Worm (Caenorhabditis elegans) whole organism, L4 larva: ENCODE data around the gene his-60.

Source experiments
- D1046.2 ChIP-seq: fragments of 200-800 bp; sonication (Bioruptor generic); IDR thresholded peaks from 2 replicates; pipeline ENCODE4 v1.3.6; 2022; ENCODE audit warnings: missing genetic modification characterization, missing compliant biosample characterization
- F26F4.8 ChIP-seq: fragments of 200-800 bp; sonication (Bioruptor generic); conservative IDR thresholded peaks from 2 replicates; pipeline ENCODE4 v1.3.6; 2022; ENCODE audit warnings: missing genetic modification characterization, missing compliant biosample characterization
- F44E2.7 ChIP-seq: fragments of 200-800 bp; sonication (Bioruptor generic); IDR thresholded peaks from 2 replicates; pipeline ENCODE4 v2.1.2; 2022; ENCODE audit warnings: missing genetic modification characterization, missing compliant biosample characterization
- F49E8.2 ChIP-seq: sonication (generic microtip); optimal IDR thresholded peaks from 2 replicates; lab custom pipeline; 2016; ENCODE audit warnings: missing compliant biosample characterization, mild to moderate bottlenecking, missing genetic modification characterization, borderline replicate concordance
- Y105C5A.15 ChIP-seq: fragments of 200-800 bp; sonication (Bioruptor generic); IDR thresholded peaks from 2 replicates; pipeline ENCODE4 v1.3.6; 2022; ENCODE audit warnings: missing genetic modification characterization, missing compliant biosample characterization
- Y48G9A.11 ChIP-seq: fragments of 200-800 bp; sonication (Bioruptor generic); IDR thresholded peaks from 2 replicates; pipeline ENCODE4 v1.3.6; 2022; ENCODE audit warnings: missing genetic modification reagents, missing genetic modification characterization, missing compliant biosample characterization
- Y5F2A.4 ChIP-seq: fragments of 200-800 bp; sonication (Bioruptor generic); optimal IDR thresholded peaks from 2 replicates; lab custom pipeline; 2018; ENCODE audit warnings: mild to moderate bottlenecking, missing genetic modification characterization, missing compliant biosample characterization
- Y75B8A.6 ChIP-seq: fragments of 200-800 bp; sonication (Bioruptor generic); IDR thresholded peaks from 2 replicates; pipeline ENCODE4 v1.3.6; 2022; ENCODE audit warnings: missing genetic modification reagents, missing genetic modification characterization, missing compliant biosample characterization
- aha-1 ChIP-seq: fragments of 150-350 bp; peaks from one replicate; lab custom pipeline; 2014; ENCODE audit warnings: missing biosample characterization, missing genetic modification characterization
- ama-1 ChIP-seq: fragments of 150-350 bp; optimal IDR thresholded peaks from 2 replicates; lab custom pipeline; 2014; ENCODE audit warnings: inconsistent platforms, mixed read lengths
- arid-1 ChIP-seq: fragments of 200-800 bp; sonication (Bioruptor generic); conservative IDR thresholded peaks from 2 replicates; pipeline ENCODE4 v1.3.6; 2022; ENCODE audit warnings: missing genetic modification reagents, missing genetic modification characterization, missing compliant biosample characterization
- ceh-20 ChIP-seq: fragments of 200-800 bp; sonication (Bioruptor generic); IDR thresholded peaks from 2 replicates; pipeline ENCODE4 v1.3.6; 2022; ENCODE audit warnings: missing genetic modification reagents, missing genetic modification characterization, missing compliant biosample characterization
- ces-1 ChIP-seq: fragments of 150-350 bp; sonication (generic microtip); optimal IDR thresholded peaks from 4 replicates; lab custom pipeline; 2014; ENCODE audit warnings: missing biosample characterization, missing genetic modification reagents, missing genetic modification characterization
- daf-16 ChIP-seq, 3 experiments: sonication (generic microtip); optimal IDR thresholded peaks; 2 replicates each; lab custom pipeline; 2016 to 2017; ENCODE audit warnings: missing genetic modification characterization in 3 of 3, missing genetic modification reagents in 3 of 3, mild to moderate bottlenecking in 2 of 3, missing compliant biosample characterization in 2 of 3, missing biosample characterization in 1 of 3, moderate library complexity in 1 of 3
- daf-8 ChIP-seq: fragments of 200-800 bp; sonication (Bioruptor generic); IDR thresholded peaks from 2 replicates; pipeline ENCODE4 v1.3.6; 2022; ENCODE audit warnings: missing genetic modification characterization, missing compliant biosample characterization
- dmd-6 ChIP-seq: fragments of 200-800 bp; sonication (Bioruptor generic); IDR thresholded peaks from 2 replicates; pipeline ENCODE4 v1.3.6; 2022; ENCODE audit warnings: missing genetic modification reagents, missing genetic modification characterization, missing compliant biosample characterization
- dmd-8 ChIP-seq: fragments of 200-800 bp; sonication (Bioruptor generic); IDR thresholded peaks from 2 replicates; pipeline ENCODE4 v1.3.6; 2022; ENCODE audit warnings: missing genetic modification characterization, missing compliant biosample characterization
- dmd-9 ChIP-seq: fragments of 200-800 bp; sonication (Bioruptor generic); IDR thresholded peaks from 2 replicates; pipeline ENCODE4 v1.3.6; 2022; ENCODE audit warnings: missing genetic modification reagents, missing genetic modification characterization, missing compliant biosample characterization
- dpl-1 ChIP-seq: fragments of 150-350 bp; optimal IDR thresholded peaks from 2 replicates; lab custom pipeline; 2014; ENCODE audit warnings: missing biosample characterization, missing genetic modification reagents, missing genetic modification characterization
- dve-1 ChIP-seq: sonication (generic microtip); optimal IDR thresholded peaks from 2 replicates; lab custom pipeline; 2017; ENCODE audit warnings: antibody characterized with exemption, mild to moderate bottlenecking, missing genetic modification characterization, missing compliant biosample characterization; ENCODE audit not compliant: insufficient read depth
- egl-43 ChIP-seq: fragments of 200-800 bp; sonication (Bioruptor generic); IDR thresholded peaks from 2 replicates; pipeline ENCODE4 v1.3.6; 2022; ENCODE audit warnings: missing genetic modification reagents, missing genetic modification characterization, missing compliant biosample characterization
- fkh-10 ChIP-seq: fragments of 150-350 bp; optimal IDR thresholded peaks from 2 replicates; lab custom pipeline; 2014; ENCODE audit warnings: missing biosample characterization, missing genetic modification reagents, missing genetic modification characterization
- hlh-11 ChIP-seq: fragments of 200-800 bp; sonication (Bioruptor generic); optimal IDR thresholded peaks from 2 replicates; lab custom pipeline; 2018; ENCODE audit warnings: mild to moderate bottlenecking, missing genetic modification characterization, missing compliant biosample characterization
- hmg-1.1 ChIP-seq: fragments of 200-800 bp; sonication (Bioruptor generic); IDR thresholded peaks from 2 replicates; pipeline ENCODE4 v1.3.6; 2022; ENCODE audit warnings: missing genetic modification reagents, missing genetic modification characterization, missing compliant biosample characterization
- lim-7 ChIP-seq: fragments of 200-800 bp; sonication (Bioruptor generic); IDR thresholded peaks from 2 replicates; pipeline ENCODE4 v1.3.6; 2022; ENCODE audit warnings: missing genetic modification characterization, missing compliant biosample characterization
- lin-1 ChIP-seq: fragments of 200-800 bp; sonication (Bioruptor generic); IDR thresholded peaks from 2 replicates; pipeline ENCODE4 v1.3.6; 2022; ENCODE audit warnings: missing genetic modification reagents, missing genetic modification characterization, missing compliant biosample characterization
- lin-29 ChIP-seq: fragments of 200-800 bp; sonication (Bioruptor generic); IDR thresholded peaks from 2 replicates; pipeline ENCODE4 v1.3.6; 2022; ENCODE audit warnings: missing genetic modification reagents, missing genetic modification characterization, missing compliant biosample characterization
- lin-38 ChIP-seq: fragments of 200-800 bp; sonication (Bioruptor generic); IDR thresholded peaks from 2 replicates; pipeline ENCODE4 v1.3.6; 2022; ENCODE audit warnings: missing genetic modification reagents, missing genetic modification characterization, missing compliant biosample characterization
- lsy-2 ChIP-seq, 2 experiments: fragments of 150-350 bp in 1 of 2; sonication (generic microtip) in 1 of 2; optimal IDR thresholded peaks; 2 replicates each; lab custom pipeline; 2014 to 2017; ENCODE audit warnings: missing biosample characterization in 2 of 2, missing genetic modification characterization in 2 of 2
- mdt-29 ChIP-seq: fragments of 200-800 bp; sonication (Bioruptor generic); IDR thresholded peaks from 2 replicates; pipeline ENCODE4 v1.3.6; 2022; ENCODE audit warnings: missing genetic modification reagents, missing genetic modification characterization, missing compliant biosample characterization
- mes-2 ChIP-seq: sonication (generic microtip); optimal IDR thresholded peaks from 2 replicates; lab custom pipeline; 2016; ENCODE audit warnings: missing genotype, mild to moderate bottlenecking, missing genetic modification characterization, missing compliant biosample characterization; ENCODE audit not compliant: poor library complexity, severe bottlenecking
- nhr-102 ChIP-seq: sonication (generic microtip); optimal IDR thresholded peaks from 2 replicates; lab custom pipeline; 2016; ENCODE audit warnings: mild to moderate bottlenecking, missing genetic modification characterization, moderate library complexity, missing compliant biosample characterization
- nhr-11 ChIP-seq: fragments of 150-350 bp; optimal IDR thresholded peaks from 2 replicates; lab custom pipeline; 2014; ENCODE audit warnings: missing biosample characterization, missing genetic modification characterization
- nhr-25 ChIP-seq: sonication (generic microtip); optimal IDR thresholded peaks from 2 replicates; lab custom pipeline; 2017; ENCODE audit warnings: missing genetic modification characterization, mild to moderate bottlenecking, missing compliant biosample characterization, antibody characterized with exemption, moderate library complexity, borderline replicate concordance; ENCODE audit not compliant: insufficient read depth
- nhr-42 ChIP-seq: fragments of 200-800 bp; sonication (Bioruptor generic); IDR thresholded peaks from 2 replicates; pipeline ENCODE4 v1.3.6; 2022; ENCODE audit warnings: missing genetic modification characterization, missing compliant biosample characterization
- nhr-48 ChIP-seq: sonication (generic microtip); optimal IDR thresholded peaks from 2 replicates; lab custom pipeline; 2016; ENCODE audit warnings: mild to moderate bottlenecking, missing genetic modification characterization, missing compliant biosample characterization
- nhr-6 ChIP-seq: fragments of 150-350 bp; optimal IDR thresholded peaks from 2 replicates; lab custom pipeline; 2014; ENCODE audit warnings: missing biosample characterization, missing genetic modification characterization
- nhr-76 ChIP-seq: fragments of 150-350 bp; optimal IDR thresholded peaks from 2 replicates; lab custom pipeline; 2014; ENCODE audit warnings: missing biosample characterization, missing genetic modification characterization
- pha-4 ChIP-seq, 2 experiments: fragments of 150-350 bp in 1 of 2; fragments of 200-800 bp in 1 of 2; sonication (Bioruptor generic) in 1 of 2; IDR thresholded peaks in 1 of 2; optimal IDR thresholded peaks in 1 of 2; 2 replicates each; pipeline versions ENCODE4 v1.3.6 to Lab custom; 2014 to 2022; ENCODE audit warnings: missing genetic modification characterization in 2 of 2, missing genetic modification reagents in 2 of 2, missing biosample characterization in 1 of 2, missing compliant biosample characterization in 1 of 2
- php-3 ChIP-seq: fragments of 200-800 bp; sonication (Bioruptor generic); IDR thresholded peaks from 2 replicates; pipeline ENCODE4 v1.3.6; 2022; ENCODE audit warnings: missing genetic modification reagents, missing genetic modification characterization, missing compliant biosample characterization
- rbr-2 ChIP-seq: sonication (generic microtip); optimal IDR thresholded peaks from 2 replicates; lab custom pipeline; 2016; ENCODE audit warnings: missing genotype, missing genetic modification characterization, missing compliant biosample characterization
- snpc-1.2 ChIP-seq: fragments of 200-800 bp; sonication (Bioruptor generic); IDR thresholded peaks from 2 replicates; pipeline ENCODE4 v1.3.6; 2022; ENCODE audit warnings: missing genetic modification reagents, missing genetic modification characterization, missing compliant biosample characterization
- spr-3 ChIP-seq: fragments of 200-800 bp; sonication (Bioruptor generic); optimal IDR thresholded peaks from 2 replicates; lab custom pipeline; 2018; ENCODE audit warnings: mild to moderate bottlenecking, missing genetic modification characterization, missing compliant biosample characterization
- tra-1 ChIP-seq: fragments of 200-800 bp; sonication (Bioruptor generic); IDR thresholded peaks from 2 replicates; pipeline ENCODE4 v1.3.6; 2022; ENCODE audit warnings: missing genetic modification reagents, missing genetic modification characterization, missing compliant biosample characterization
- unc-130 ChIP-seq: sonication (generic microtip); optimal IDR thresholded peaks from 2 replicates; lab custom pipeline; 2016; ENCODE audit warnings: missing genetic modification reagents, missing genetic modification characterization, missing compliant biosample characterization
- zip-11 ChIP-seq: fragments of 200-800 bp; sonication (Bioruptor generic); IDR thresholded peaks from 2 replicates; pipeline ENCODE4 v1.3.6; 2022; ENCODE audit warnings: missing genetic modification characterization, missing compliant biosample characterization
- ztf-11 ChIP-seq: fragments of 150-350 bp; optimal IDR thresholded peaks from 2 replicates; lab custom pipeline; 2014; ENCODE audit warnings: missing biosample characterization, missing genetic modification characterization

Gene his-60

ce11 chrIV:7487554-7488456 is at the start of gene his-60, which contains the start of gene his-59:
his-60 (minus strand) TSS chrIV:7487992.
his-59 (plus strand) TSS chrIV:7488249.
- TF ChIP-seq lin-29 (GFP tag; lab: Robert Waterston, UW), result no peak
- no peak for TF ChIP-seq daf-16 (GFP tag; optimal IDR thresholded peaks at IDR 0.05; lab: Kevin White, UChicago)
- TF ChIP-seq daf-16 (tag; optimal IDR thresholded peaks at IDR 0.05; lab: Kevin White, UChicago), result peak; percentile 62
- no peak for TF ChIP-seq Y5F2A.4 (GFP tag; lab: Kevin White, UChicago)
- TF ChIP-seq ceh-20, result no peak; the same call in 1 of the 2 replicates
- TF ChIP-seq D1046.2 (GFP tag; lab: Robert Waterston, UW), result 0 out of 2 replicates have a peak, but pooled peaks have one; percentile 31
- TF ChIP-seq F49E8.2 (tag; lab: Kevin White, UChicago), result peak; percentile 89
- no peak for TF ChIP-seq fkh-10 (GFP tag; lab: Kevin White, UChicago)
- TF ChIP-seq lin-38, result peak; percentile 48
- peak; percentile 42; the same call in 1 of the 2 replicates for TF ChIP-seq tra-1 (GFP tag; lab: Robert Waterston, UW)
- TF ChIP-seq nhr-76 (tag; lab: Kevin White, UChicago), result no peak
- TF ChIP-seq nhr-6 (tag; lab: Kevin White, UChicago), result peak; percentile 82
- peak; percentile 37; the same call in 1 of the 2 replicates for TF ChIP-seq lin-1 (GFP tag; lab: Robert Waterston, UW)
- TF ChIP-seq Y75B8A.6 (GFP tag; lab: Robert Waterston, UW), result no peak
- peak; percentile 51 for TF ChIP-seq aha-1
- peak; percentile 57 for TF ChIP-seq snpc-1.2 (GFP tag; lab: Robert Waterston, UW)
- TF ChIP-seq rbr-2 (tag; lab: Kevin White, UChicago), result peak; percentile 55
- TF ChIP-seq nhr-48 (tag; lab: Kevin White, UChicago), result peak; percentile 82
- no peak for TF ChIP-seq zip-11
- TF ChIP-seq Y48G9A.11 (GFP tag; lab: Robert Waterston, UW), result no peak
- no peak for TF ChIP-seq unc-130 (GFP tag; lab: Kevin White, UChicago)
- TF ChIP-seq lsy-2 (tag; optimal IDR thresholded peaks at IDR 0.05; lab: Kevin White, UChicago), result no peak
- peak; percentile 46; the same call in 1 of the 2 replicates for TF ChIP-seq nhr-42
- no peak for TF ChIP-seq nhr-11
- peak; percentile 80 for TF ChIP-seq nhr-102 (tag; lab: Kevin White, UChicago)
- TF ChIP-seq egl-43 (GFP tag; lab: Robert Waterston, UW), result peak; percentile 77
- no peak for TF ChIP-seq spr-3 (GFP tag; lab: Kevin White, UChicago)
- no peak for TF ChIP-seq dmd-9 (GFP tag; lab: Robert Waterston, UW)
- peak; percentile 23; the same call in 1 of the 2 replicates for TF ChIP-seq hmg-1.1 (GFP tag; lab: Robert Waterston, UW)
- peak; percentile 21 for TF ChIP-seq pha-4 (GFP tag; IDR thresholded peaks at IDR 0.05; lab: Robert Waterston, UW)
- no peak for TF ChIP-seq pha-4 (tag; optimal IDR thresholded peaks at IDR 0.05; lab: Kevin White, UChicago)
- TF ChIP-seq dpl-1 (GFP tag; lab: Kevin White, UChicago), result peak; percentile 43
- no peak for TF ChIP-seq ces-1 (GFP tag; lab: Kevin White, UChicago)
- TF ChIP-seq dmd-6, result no peak
- TF ChIP-seq hlh-11 (tag; lab: Kevin White, UChicago), result peak; percentile 76
- TF ChIP-seq daf-8 (GFP tag; lab: Robert Waterston, UW), result no peak
- peak; percentile 98 for TF ChIP-seq dve-1 (tag; lab: Kevin White, UChicago)
- TF ChIP-seq mdt-29 (GFP tag; lab: Robert Waterston, UW), result peak; percentile 26; the same call in 1 of the 2 replicates
- TF ChIP-seq ama-1 (lab: Kevin White, UChicago), result peak; percentile 50
- TF ChIP-seq lim-7 (GFP tag; lab: Robert Waterston, UW), result peak; percentile 85
- peak; percentile 84 for TF ChIP-seq dmd-8 (GFP tag; lab: Robert Waterston, UW)
- peak; percentile 59; the same call in 1 of the 2 replicates for TF ChIP-seq php-3 (GFP tag; lab: Robert Waterston, UW)
- peak; percentile 80 for TF ChIP-seq mes-2 (tag; lab: Kevin White, UChicago)
- TF ChIP-seq ztf-11 (tag; lab: Kevin White, UChicago), result no peak
- TF ChIP-seq F26F4.8 (GFP tag; lab: Robert Waterston, UW), result peak; percentile 63
- TF ChIP-seq nhr-25, result peak; percentile 27
- peak; percentile 77; the same call in 1 of the 2 replicates for TF ChIP-seq F44E2.7 (GFP tag; lab: Robert Waterston, UW)
- TF ChIP-seq Y105C5A.15 (GFP tag; lab: Robert Waterston, UW), result peak; percentile 50; the same call in 1 of the 2 replicates
- TF ChIP-seq arid-1, result peak; percentile 71
